Worm (Caenorhabditis elegans) whole organism, L4 larva: ENCODE results near the gene K05F1.6.
"Not testable (repeated sequence)": the region's sequence is repeated elsewhere in the genome, so short reads cannot be mapped to it uniquely, and the experiment has no call there.

Experiments
- F10B5.3 ChIP-seq: sonication (generic microtip); optimal IDR thresholded peaks from 2 replicates; lab custom pipeline; 2016; ENCODE audit warnings: mild to moderate bottlenecking, missing genetic modification characterization, missing compliant biosample characterization
- R02D3.7 ChIP-seq: fragments of 150-350 bp; sonication (generic microtip); optimal IDR thresholded peaks from 3 replicates; lab custom pipeline; 2014; ENCODE audit warnings: missing biosample characterization, missing genetic modification characterization
- aly-2 ChIP-seq: sonication (generic microtip); optimal IDR thresholded peaks from 2 replicates; lab custom pipeline; 2018; ENCODE audit warnings: missing biosample characterization, missing genetic modification characterization
- ama-1 ChIP-seq: fragments of 150-350 bp; optimal IDR thresholded peaks from 2 replicates; lab custom pipeline; 2014; ENCODE audit warnings: inconsistent platforms, mixed read lengths
- ceh-28 ChIP-seq: fragments of 150-350 bp; optimal IDR thresholded peaks from 2 replicates; lab custom pipeline; 2014; ENCODE audit warnings: missing biosample characterization, missing genetic modification reagents, missing genetic modification characterization
- ceh-62 ChIP-seq: sonication (generic microtip); optimal IDR thresholded peaks from 2 replicates; lab custom pipeline; 2017; ENCODE audit warnings: missing biosample characterization, missing genetic modification characterization
- ceh-82 ChIP-seq: sonication (generic microtip); optimal IDR thresholded peaks from 2 replicates; lab custom pipeline; 2017; ENCODE audit warnings: missing biosample characterization, missing genetic modification characterization
- ces-1 ChIP-seq: fragments of 150-350 bp; sonication (generic microtip); optimal IDR thresholded peaks from 4 replicates; lab custom pipeline; 2014; ENCODE audit warnings: missing biosample characterization, missing genetic modification reagents, missing genetic modification characterization
- cey-2 ChIP-seq: sonication (generic microtip); optimal IDR thresholded peaks from 3 replicates; lab custom pipeline; 2017; ENCODE audit warnings: missing genetic modification characterization, mild to moderate bottlenecking, missing compliant biosample characterization, antibody characterized with exemption, borderline replicate concordance; ENCODE audit not compliant: insufficient read depth
- daf-12 ChIP-seq: fragments of 150-350 bp; optimal IDR thresholded peaks from 2 replicates; lab custom pipeline; 2014; ENCODE audit warnings: missing biosample characterization, missing genetic modification reagents, missing genetic modification characterization
- daf-16 ChIP-seq, 3 experiments: sonication (generic microtip); optimal IDR thresholded peaks; 2 replicates each; lab custom pipeline; 2016 to 2017; ENCODE audit warnings: missing genetic modification characterization in 3 of 3, missing genetic modification reagents in 3 of 3, mild to moderate bottlenecking in 2 of 3, missing compliant biosample characterization in 2 of 3, missing biosample characterization in 1 of 3, moderate library complexity in 1 of 3
- daf-19 ChIP-seq: fragments of 200-800 bp; sonication (Bioruptor generic); conservative IDR thresholded peaks from 2 replicates; pipeline ENCODE4 v1.3.6; 2022; ENCODE audit warnings: missing genetic modification characterization, missing compliant biosample characterization
- dmd-6 ChIP-seq: fragments of 200-800 bp; sonication (Bioruptor generic); IDR thresholded peaks from 2 replicates; pipeline ENCODE4 v1.3.6; 2022; ENCODE audit warnings: missing genetic modification reagents, missing genetic modification characterization, missing compliant biosample characterization
- dve-1 ChIP-seq: sonication (generic microtip); optimal IDR thresholded peaks from 2 replicates; lab custom pipeline; 2017; ENCODE audit warnings: antibody characterized with exemption, mild to moderate bottlenecking, missing genetic modification characterization, missing compliant biosample characterization; ENCODE audit not compliant: insufficient read depth
- egl-27 ChIP-seq: sonication (generic microtip); optimal IDR thresholded peaks from 3 replicates; lab custom pipeline; 2017; ENCODE audit warnings: missing biosample characterization, missing genetic modification reagents, missing genetic modification characterization
- egl-43 ChIP-seq: fragments of 200-800 bp; sonication (Bioruptor generic); IDR thresholded peaks from 2 replicates; pipeline ENCODE4 v1.3.6; 2022; ENCODE audit warnings: missing genetic modification reagents, missing genetic modification characterization, missing compliant biosample characterization
- gei-8 ChIP-seq: fragments of 200-800 bp; sonication (Bioruptor generic); optimal IDR thresholded peaks from 2 replicates; lab custom pipeline; 2018; ENCODE audit warnings: mild to moderate bottlenecking, missing genetic modification characterization, missing compliant biosample characterization
- hlh-11 ChIP-seq: fragments of 200-800 bp; sonication (Bioruptor generic); optimal IDR thresholded peaks from 2 replicates; lab custom pipeline; 2018; ENCODE audit warnings: mild to moderate bottlenecking, missing genetic modification characterization, missing compliant biosample characterization
- hlh-30 ChIP-seq: sonication (generic microtip); optimal IDR thresholded peaks from 2 replicates; lab custom pipeline; 2017; ENCODE audit warnings: antibody characterized with exemption, mild to moderate bottlenecking, missing genetic modification characterization, missing compliant biosample characterization; ENCODE audit not compliant: insufficient read depth
- lin-1 ChIP-seq: fragments of 200-800 bp; sonication (Bioruptor generic); IDR thresholded peaks from 2 replicates; pipeline ENCODE4 v1.3.6; 2022; ENCODE audit warnings: missing genetic modification reagents, missing genetic modification characterization, missing compliant biosample characterization
- lin-13 ChIP-seq: fragments of 150-350 bp; optimal IDR thresholded peaks from 2 replicates; lab custom pipeline; 2014; ENCODE audit warnings: missing biosample characterization, missing genetic modification reagents, missing genetic modification characterization
- lir-3 ChIP-seq: sonication (generic microtip); optimal IDR thresholded peaks from 2 replicates; lab custom pipeline; 2016; ENCODE audit warnings: mild to moderate bottlenecking, missing genetic modification characterization, missing compliant biosample characterization
- mdl-1 ChIP-seq, 2 experiments: fragments of 150-350 bp in 1 of 2; sonication (generic microtip) in 1 of 2; optimal IDR thresholded peaks; 2 replicates each; lab custom pipeline; 2014 to 2017; ENCODE audit warnings: missing biosample characterization in 2 of 2, missing genetic modification characterization in 2 of 2
- nhr-11 ChIP-seq: fragments of 150-350 bp; optimal IDR thresholded peaks from 2 replicates; lab custom pipeline; 2014; ENCODE audit warnings: missing biosample characterization, missing genetic modification characterization
- nhr-237 ChIP-seq: sonication (generic microtip); optimal IDR thresholded peaks from 2 replicates; lab custom pipeline; 2017; ENCODE audit warnings: missing biosample characterization, missing genetic modification characterization
- nhr-25 ChIP-seq: sonication (generic microtip); optimal IDR thresholded peaks from 2 replicates; lab custom pipeline; 2017; ENCODE audit warnings: missing genetic modification characterization, mild to moderate bottlenecking, missing compliant biosample characterization, antibody characterized with exemption, moderate library complexity, borderline replicate concordance; ENCODE audit not compliant: insufficient read depth
- nhr-28 ChIP-seq: fragments of 150-350 bp; optimal IDR thresholded peaks from 2 replicates; lab custom pipeline; 2014; ENCODE audit warnings: missing biosample characterization, missing genetic modification characterization
- nhr-41 ChIP-seq: fragments of 200-800 bp; sonication (Bioruptor generic); IDR thresholded peaks from 2 replicates; pipeline ENCODE4 v1.3.6; 2022; ENCODE audit warnings: missing genetic modification reagents, missing genetic modification characterization, missing compliant biosample characterization
- nhr-77 ChIP-seq: fragments of 150-350 bp; optimal IDR thresholded peaks from 2 replicates; lab custom pipeline; 2014; ENCODE audit warnings: missing biosample characterization, missing genetic modification characterization
- php-3 ChIP-seq: fragments of 200-800 bp; sonication (Bioruptor generic); IDR thresholded peaks from 2 replicates; pipeline ENCODE4 v1.3.6; 2022; ENCODE audit warnings: missing genetic modification reagents, missing genetic modification characterization, missing compliant biosample characterization
- pqm-1 ChIP-seq: sonication (generic microtip); optimal IDR thresholded peaks from 2 replicates; lab custom pipeline; 2017; ENCODE audit warnings: missing biosample characterization, missing genetic modification characterization
- skn-1 ChIP-seq: fragments of 150-350 bp; optimal IDR thresholded peaks from 2 replicates; lab custom pipeline; 2014; ENCODE audit warnings: missing biosample characterization, missing genetic modification characterization
- snpc-1.2 ChIP-seq: fragments of 200-800 bp; sonication (Bioruptor generic); IDR thresholded peaks from 2 replicates; pipeline ENCODE4 v1.3.6; 2022; ENCODE audit warnings: missing genetic modification reagents, missing genetic modification characterization, missing compliant biosample characterization
- tag-97 ChIP-seq: fragments of 200-800 bp; sonication (Bioruptor generic); IDR thresholded peaks from 2 replicates; pipeline ENCODE4 v1.3.6; 2022; ENCODE audit warnings: missing genetic modification characterization, missing compliant biosample characterization
- tra-1 ChIP-seq: fragments of 200-800 bp; sonication (Bioruptor generic); IDR thresholded peaks from 2 replicates; pipeline ENCODE4 v1.3.6; 2022; ENCODE audit warnings: missing genetic modification reagents, missing genetic modification characterization, missing compliant biosample characterization
- zfp-3 ChIP-seq: fragments of 200-800 bp; sonication (Bioruptor generic); conservative IDR thresholded peaks from 2 replicates; pipeline ENCODE4 v1.3.6; 2022; ENCODE audit warnings: missing genetic modification reagents, missing genetic modification characterization, missing compliant biosample characterization

The K05F1.6 gene

DNA sequence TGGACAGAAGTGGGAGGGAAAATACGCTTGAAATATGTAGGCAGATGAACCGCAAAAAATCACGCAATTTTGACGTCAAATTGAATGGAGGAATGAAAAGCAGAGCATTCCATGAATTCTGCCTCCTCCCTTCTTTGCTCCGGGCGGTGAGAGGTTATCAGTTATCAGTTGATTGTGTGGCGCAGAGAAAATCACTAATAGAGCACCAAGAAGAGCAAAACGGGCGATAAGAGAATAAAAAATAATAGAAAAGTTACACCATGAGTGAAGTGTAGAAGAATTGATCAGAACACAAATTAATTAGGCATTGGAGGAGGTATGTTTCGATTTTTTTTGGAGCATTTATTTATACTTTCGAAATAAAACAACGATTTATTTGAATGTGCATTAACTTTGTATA lies 24.2 kb downstream of the K05F1.6 start:
- TF ChIP-seq dve-1 (tag; lab: Kevin White, UChicago) (peak; percentile 28), F10B5.3 (tag; lab: Kevin White, UChicago) (no peak), R02D3.7 (tag; lab: Kevin White, UChicago) (no peak), nhr-25 (tag; lab: Kevin White, UChicago) (no peak), daf-16 (GFP tag; optimal IDR thresholded peaks at IDR 0.05; lab: Kevin White, UChicago) (no peak), daf-16 (tag; optimal IDR thresholded peaks at IDR 0.05; lab: Kevin White, UChicago) (peak; percentile 38), nhr-77 (tag; lab: Kevin White, UChicago) (peak; percentile 52), daf-12 (tag; lab: Kevin White, UChicago) (no peak), hlh-30 (tag; lab: Kevin White, UChicago) (no peak), egl-43 (GFP tag; lab: Robert Waterston, UW) (no peak), nhr-41 (GFP tag; lab: Robert Waterston, UW) (peak; percentile 60; the same call in 1 of the 2 replicates), lin-1 (GFP tag; lab: Robert Waterston, UW) (0 out of 2 replicates have a peak, but pooled peaks have one; percentile 26), nhr-28 (peak; percentile 90), pqm-1 (tag; lab: Kevin White, UChicago) (peak; percentile 92), php-3 (GFP tag; lab: Robert Waterston, UW) (no peak), dmd-6 (GFP tag; lab: Robert Waterston, UW) (peak; percentile 89), hlh-11 (peak; percentile 64)

DNA sequence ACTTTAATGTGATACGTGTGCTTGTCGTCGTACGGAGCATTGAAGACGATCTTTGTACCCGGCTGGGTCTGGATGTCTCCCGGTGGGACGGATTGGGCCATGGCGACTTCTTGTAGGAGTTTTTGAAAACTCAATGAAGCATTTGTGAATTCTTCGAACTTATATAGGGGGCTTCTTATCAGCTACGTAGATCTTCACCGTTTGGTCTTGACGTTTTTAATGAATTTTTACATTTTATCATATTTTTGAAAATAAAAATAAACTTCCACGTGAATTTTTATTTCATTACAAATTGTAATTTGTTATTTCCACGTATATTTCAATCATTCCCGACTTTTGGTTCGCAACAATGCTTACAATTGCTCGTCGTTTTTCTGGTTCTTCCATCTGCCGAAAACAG lies 27.9 kb downstream of the K05F1.6 start, which contains the start of the genes msp-64 and ZK1248.5:
Gene msp-64, minus strand, starts transcription at position 101 of the 400 bp plus-strand sequence.
Gene ZK1248.5, plus strand, starts transcription at position 285 of the 400 bp plus-strand sequence.
- TF ChIP-seq lir-3 (tag; lab: Kevin White, UChicago): no peak
- TF ChIP-seq lin-1 (GFP tag; lab: Robert Waterston, UW): no peak
- TF ChIP-seq tag-97 (GFP tag; lab: Robert Waterston, UW): no peak
- TF ChIP-seq php-3 (GFP tag; lab: Robert Waterston, UW): no peak
- TF ChIP-seq ceh-28 (tag; lab: Kevin White, UChicago): no peak
- TF ChIP-seq nhr-11: no peak
- no peak for TF ChIP-seq ama-1 (lab: Kevin White, UChicago)
- no peak for TF ChIP-seq ceh-62 (tag; lab: Kevin White, UChicago)
- TF ChIP-seq ces-1 (GFP tag; lab: Kevin White, UChicago): no peak
- no peak for TF ChIP-seq skn-1 (tag; lab: Kevin White, UChicago)
- no peak for TF ChIP-seq nhr-41 (GFP tag; lab: Robert Waterston, UW)
- TF ChIP-seq aly-2 (tag; lab: Kevin White, UChicago): no peak
- no peak for TF ChIP-seq mdl-1 (tag; optimal IDR thresholded peaks at IDR 0.05; lab: Kevin White, UChicago)
- TF ChIP-seq egl-27 (tag; lab: Kevin White, UChicago): no peak
- TF ChIP-seq daf-16 (GFP tag; optimal IDR thresholded peaks at IDR 0.05; lab: Kevin White, UChicago): no peak
- no peak for TF ChIP-seq daf-16 (tag; optimal IDR thresholded peaks at IDR 0.05; lab: Kevin White, UChicago)
- TF ChIP-seq zfp-3 (GFP tag; lab: Robert Waterston, UW): no peak
- TF ChIP-seq snpc-1.2: no peak
- no peak for TF ChIP-seq tra-1
- TF ChIP-seq lin-13: no peak

DNA sequence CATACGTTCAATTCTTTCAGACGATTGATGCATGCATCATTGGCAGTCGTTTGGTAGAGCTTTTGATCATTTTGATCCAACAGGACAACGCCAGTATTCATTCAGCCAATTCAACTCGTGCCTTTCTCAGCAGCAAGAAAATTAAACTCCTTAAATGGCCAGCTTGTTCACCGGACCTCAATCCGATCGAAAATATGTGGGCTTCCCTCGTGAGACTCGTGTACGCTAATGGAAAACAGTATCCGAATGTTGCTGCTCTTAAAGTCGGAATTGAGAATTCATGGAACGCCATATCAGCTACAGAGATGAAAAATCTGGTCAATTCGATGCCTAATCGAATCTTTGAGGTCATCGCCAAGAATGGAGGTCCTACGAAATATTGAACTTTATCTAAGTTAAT lies 33.1 kb downstream of the K05F1.6 start, which contains the start of gene wago-5:
Gene wago-5, minus strand, starts transcription at position 101 of the 400 bp plus-strand sequence.
- not testable (repeated sequence) for TF ChIP-seq ceh-82; nhr-77 (tag; lab: Kevin White, UChicago); cey-2 (tag; lab: Kevin White, UChicago)

DNA sequence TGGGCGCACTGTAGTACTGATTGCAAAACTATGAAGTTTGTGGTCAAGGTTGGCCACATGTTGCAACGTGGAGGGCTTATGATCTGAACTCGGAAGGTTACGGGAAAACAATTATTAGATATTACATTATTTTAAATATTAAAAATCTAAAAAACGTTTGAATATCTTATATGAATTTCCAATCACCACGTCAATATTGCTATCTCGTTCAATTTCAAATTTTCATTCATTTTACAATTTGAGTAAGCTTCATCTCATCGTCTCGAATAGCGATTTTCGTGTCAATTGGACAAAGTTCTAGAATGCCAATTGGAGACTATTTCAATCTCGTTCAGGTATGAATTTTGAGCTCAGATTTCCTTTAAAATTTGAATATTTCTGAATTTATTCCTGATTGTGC lies 34.0 kb downstream of the K05F1.6 start, which contains the start of gene ZK1248.20:
Gene ZK1248.20, plus strand, starts transcription at position 301 of the 400 bp plus-strand sequence.
- TF ChIP-seq nhr-237 (tag; lab: Kevin White, UChicago) (no peak), daf-19 (GFP tag; lab: Robert Waterston, UW) (no peak), hlh-30 (tag; lab: Kevin White, UChicago) (no peak), gei-8 (GFP tag; lab: Kevin White, UChicago) (no peak)
